Fruit fly (Drosophila melanogaster) whole organism, embryonic: ENCODE measurements around the gene ArfGAP1.

ENCODE experiments used
- Asciz ChIP-seq: fragments of 200-800 bp; sonication (Bioruptor generic); optimal IDR thresholded peaks from 2 replicates; lab custom pipeline; 2017; ENCODE audit warnings: missing biosample characterization, mild to moderate bottlenecking, missing genetic modification characterization, missing genetic modification reagents
- CG10274 ChIP-seq: fragments of 200-800 bp; sonication (Bioruptor generic); optimal IDR thresholded peaks from 3 replicates; lab custom pipeline; 2017; ENCODE audit warnings: missing biosample characterization, mild to moderate bottlenecking, missing genetic modification characterization
- CG10431 ChIP-seq: fragments of 200-800 bp; sonication (Bioruptor generic); optimal IDR thresholded peaks from 3 replicates; lab custom pipeline; 2018; ENCODE audit warnings: missing biosample characterization, mild to moderate bottlenecking, missing genetic modification characterization
- CG11398 ChIP-seq: fragments of 200-800 bp; sonication (Bioruptor generic); optimal IDR thresholded peaks from 2 replicates; lab custom pipeline; 2016; ENCODE audit warnings: missing biosample characterization, missing genetic modification characterization
- CG11456 ChIP-seq: fragments of 200-800 bp; sonication (Bioruptor generic); IDR thresholded peaks from 3 replicates; pipeline ENCODE4 v1.3.6; 2022; ENCODE audit warnings: missing biosample characterization, missing genetic modification characterization
- CG12071 ChIP-seq: fragments of 200-800 bp; sonication (Bioruptor generic); optimal IDR thresholded peaks from 3 replicates; lab custom pipeline; 2018; ENCODE audit warnings: missing biosample characterization, mild to moderate bottlenecking, missing genetic modification characterization
- CG12744 ChIP-seq: fragments of 200-800 bp; sonication (Bioruptor generic); optimal IDR thresholded peaks from 2 replicates; lab custom pipeline; 2016; ENCODE audit warnings: missing biosample characterization, missing genetic modification characterization
- CG13624 ChIP-seq: fragments of 200-800 bp; sonication (Bioruptor generic); optimal IDR thresholded peaks from 2 replicates; lab custom pipeline; 2016; ENCODE audit warnings: missing biosample characterization, missing genetic modification characterization
- CG13894 ChIP-seq: fragments of 200-800 bp; sonication (Bioruptor generic); optimal IDR thresholded peaks from 3 replicates; lab custom pipeline; 2018; ENCODE audit warnings: missing biosample characterization, mild to moderate bottlenecking, missing genetic modification characterization, moderate library complexity
- CG15601 ChIP-seq: fragments of 200-800 bp; sonication (Bioruptor generic); optimal IDR thresholded peaks from 3 replicates; lab custom pipeline; 2019; ENCODE audit warnings: missing biosample characterization, mild to moderate bottlenecking, missing genetic modification characterization, moderate library complexity
- CG16813 ChIP-seq: fragments of 200-800 bp; sonication (Bioruptor generic); IDR thresholded peaks from 3 replicates; pipeline ENCODE4 v1.3.6; 2022; ENCODE audit warnings: missing biosample characterization, missing genetic modification characterization; ENCODE audit not compliant: partially characterized antibody
- CG17186 ChIP-seq: fragments of 200-800 bp; sonication (Bioruptor generic); optimal IDR thresholded peaks from 3 replicates; lab custom pipeline; 2017; ENCODE audit warnings: missing biosample characterization, missing genetic modification reagents, missing genetic modification characterization
- CG17328 ChIP-seq: fragments of 200-800 bp; sonication (Bioruptor generic); IDR thresholded peaks from 2 replicates; pipeline ENCODE4 v1.3.6; 2022; ENCODE audit warnings: missing biosample characterization, missing genetic modification characterization
- CG1792 ChIP-seq: fragments of 200-800 bp; sonication (Bioruptor generic); optimal IDR thresholded peaks from 2 replicates; lab custom pipeline; 2016; ENCODE audit warnings: missing biosample characterization, missing genetic modification characterization
- CG2875 ChIP-seq: fragments of 200-800 bp; sonication (Bioruptor generic); optimal IDR thresholded peaks from 2 replicates; lab custom pipeline; 2017; ENCODE audit warnings: missing biosample characterization, mild to moderate bottlenecking, missing genetic modification characterization, missing genetic modification reagents
- CG31224 ChIP-seq: fragments of 200-800 bp; sonication (Bioruptor generic); IDR thresholded peaks from 2 replicates; pipeline ENCODE4 v1.3.6; 2022; ENCODE audit warnings: missing biosample characterization, missing genetic modification characterization
- CG4617 ChIP-seq: fragments of 200-800 bp; sonication (Bioruptor generic); optimal IDR thresholded peaks from 3 replicates; lab custom pipeline; 2016; ENCODE audit warnings: missing biosample characterization, missing genetic modification characterization, borderline replicate concordance
- CG6272 ChIP-seq: fragments of 200-800 bp; sonication (Bioruptor generic); IDR thresholded peaks from 2 replicates; pipeline ENCODE4 v1.3.6; 2022; ENCODE audit warnings: missing biosample characterization, missing genetic modification characterization
- CG6654 ChIP-seq: fragments of 200-800 bp; sonication (Bioruptor generic); optimal IDR thresholded peaks from 2 replicates; lab custom pipeline; 2017; ENCODE audit warnings: missing biosample characterization, mild to moderate bottlenecking, missing genetic modification characterization
- CG6791 ChIP-seq: fragments of 200-800 bp; sonication (Bioruptor generic); IDR thresholded peaks from 3 replicates; pipeline ENCODE4 v1.3.6; 2022; ENCODE audit warnings: missing biosample characterization, missing genetic modification characterization; ENCODE audit not compliant: partially characterized antibody
- CG7556 ChIP-seq: fragments of 200-800 bp; sonication (Bioruptor generic); optimal IDR thresholded peaks from 2 replicates; lab custom pipeline; 2017; ENCODE audit warnings: missing biosample characterization, mild to moderate bottlenecking, missing genetic modification characterization
- CG8089 ChIP-seq: fragments of 200-800 bp; sonication (Bioruptor generic); optimal IDR thresholded peaks from 3 replicates; lab custom pipeline; 2016; ENCODE audit warnings: missing biosample characterization, missing genetic modification characterization
- CG8359 ChIP-seq: fragments of 200-800 bp; sonication (Bioruptor generic); optimal IDR thresholded peaks from 2 replicates; lab custom pipeline; 2017; ENCODE audit warnings: missing biosample characterization, mild to moderate bottlenecking, missing genetic modification characterization, borderline replicate concordance
- D19B ChIP-seq: fragments of 200-800 bp; sonication (Bioruptor generic); optimal IDR thresholded peaks from 2 replicates; lab custom pipeline; 2017; ENCODE audit warnings: missing biosample characterization, mild to moderate bottlenecking, missing genetic modification characterization
- Dip2 ChIP-seq: fragments of 200-800 bp; sonication (Bioruptor generic); IDR thresholded peaks from 2 replicates; pipeline ENCODE4 v1.3.6; 2022; ENCODE audit warnings: missing biosample characterization, missing genetic modification characterization
- Drgx ChIP-seq: fragments of 200-800 bp; sonication (Bioruptor generic); IDR thresholded peaks from 2 replicates; pipeline ENCODE4 v1.3.6; 2022; ENCODE audit warnings: missing biosample characterization, missing genetic modification characterization
- Elba2 ChIP-seq: fragments of 200-800 bp; sonication (Bioruptor generic); optimal IDR thresholded peaks from 3 replicates; lab custom pipeline; 2016; ENCODE audit warnings: missing biosample characterization, missing genetic modification characterization
- Jarid2 ChIP-seq: fragments of 200-800 bp; sonication (Bioruptor generic); optimal IDR thresholded peaks from 3 replicates; lab custom pipeline; 2017; ENCODE audit warnings: mild to moderate bottlenecking, missing biosample characterization, missing genetic modification reagents, missing genetic modification characterization
- Scr ChIP-seq: fragments of 200-800 bp; sonication (Bioruptor generic); IDR thresholded peaks from 2 replicates; pipeline ENCODE4 v1.3.6; 2022; ENCODE audit warnings: missing biosample characterization, missing genetic modification characterization; ENCODE audit not compliant: partially characterized antibody
- Sry-β ChIP-seq: fragments of 200-800 bp; sonication (Bioruptor generic); optimal IDR thresholded peaks from 2 replicates; lab custom pipeline; 2018; ENCODE audit warnings: missing biosample characterization, mild to moderate bottlenecking, missing genetic modification characterization, moderate library complexity
- amos ChIP-seq: fragments of 200-800 bp; sonication (Bioruptor generic); IDR thresholded peaks from 2 replicates; pipeline ENCODE4 v1.3.6; 2022; ENCODE audit warnings: missing biosample characterization, missing genetic modification characterization; ENCODE audit not compliant: partially characterized antibody
- aop ChIP-seq: fragments of 200-800 bp; sonication (Bioruptor generic); IDR thresholded peaks from 2 replicates; pipeline ENCODE4 v1.3.6; 2022; ENCODE audit warnings: missing biosample characterization, missing genetic modification characterization
- bab2 ChIP-seq: fragments of 200-800 bp; sonication (Bioruptor generic); optimal IDR thresholded peaks from 2 replicates; lab custom pipeline; 2016; ENCODE audit warnings: missing biosample characterization, missing genetic modification characterization
- btn ChIP-seq: fragments of 200-800 bp; sonication (Bioruptor generic); optimal IDR thresholded peaks from 2 replicates; lab custom pipeline; 2016; ENCODE audit warnings: missing biosample characterization, missing genetic modification characterization
- ci ChIP-seq: fragments of 200-800 bp; sonication (Bioruptor generic); IDR thresholded peaks from 3 replicates; pipeline ENCODE4 v1.3.6; 2022; ENCODE audit warnings: missing biosample characterization, missing genetic modification characterization
- corto ChIP-seq: fragments of 200-800 bp; sonication (Bioruptor generic); optimal IDR thresholded peaks from 2 replicates; lab custom pipeline; 2016; ENCODE audit warnings: missing biosample characterization, mild to moderate bottlenecking, missing genetic modification characterization, moderate library complexity
- emc ChIP-seq: fragments of 200-800 bp; sonication (Bioruptor generic); optimal IDR thresholded peaks from 2 replicates; lab custom pipeline; 2016; ENCODE audit warnings: missing biosample characterization, missing genetic modification characterization
- gcm2 ChIP-seq: fragments of 200-800 bp; sonication (Bioruptor generic); optimal IDR thresholded peaks from 2 replicates; lab custom pipeline; 2016; ENCODE audit warnings: missing biosample characterization, missing genetic modification characterization
- gem ChIP-seq: fragments of 200-800 bp; sonication (Bioruptor generic); optimal IDR thresholded peaks from 2 replicates; lab custom pipeline; 2019; ENCODE audit warnings: missing biosample characterization, mild to moderate bottlenecking, missing genetic modification characterization, moderate library complexity
- gfzf ChIP-seq: fragments of 200-800 bp; sonication (Bioruptor generic); optimal IDR thresholded peaks from 2 replicates; lab custom pipeline; 2016; ENCODE audit warnings: missing biosample characterization, mild to moderate bottlenecking, missing genetic modification characterization, moderate library complexity
- inv ChIP-seq: fragments of 200-800 bp; sonication (Bioruptor generic); IDR thresholded peaks from 2 replicates; pipeline ENCODE4 v1.3.6; 2022; ENCODE audit warnings: missing biosample characterization, missing genetic modification characterization; ENCODE audit not compliant: partially characterized antibody
- jumu ChIP-seq: fragments of 200-800 bp; sonication (Bioruptor generic); optimal IDR thresholded peaks from 3 replicates; lab custom pipeline; 2016; ENCODE audit warnings: missing biosample characterization, missing genetic modification characterization
- ken ChIP-seq: fragments of 200-800 bp; sonication (Bioruptor generic); IDR thresholded peaks from 3 replicates; pipeline ENCODE4 v1.3.6; 2022; ENCODE audit warnings: missing biosample characterization, missing genetic modification characterization
- lov ChIP-seq, 2 experiments: fragments of 200-800 bp in 1 of 2; fragments of >200 bp in 1 of 2; sonication (Bioruptor generic) in 1 of 2; IDR thresholded peaks in 1 of 2; optimal IDR thresholded peaks in 1 of 2; 2 replicates in 1 of 2; 3 replicates in 1 of 2; pipeline versions ENCODE4 v1.3.6 to Lab custom; 2017 to 2022; ENCODE audit warnings: missing biosample characterization in 1 of 2, missing genetic modification characterization in 1 of 2
- mld ChIP-seq: fragments of 200-800 bp; sonication (Bioruptor generic); IDR thresholded peaks from 3 replicates; pipeline ENCODE4 v1.3.6; 2022; ENCODE audit warnings: missing biosample characterization, missing genetic modification characterization; ENCODE audit not compliant: partially characterized antibody
- ro ChIP-seq: fragments of 200-800 bp; sonication (Bioruptor generic); IDR thresholded peaks from 2 replicates; pipeline ENCODE4 v1.3.6; 2022; ENCODE audit warnings: missing biosample characterization, missing genetic modification characterization
- sc ChIP-seq, 3 experiments: fragments of >200 bp in 2 of 3; fragments of 200-800 bp in 1 of 3; sonication (Bioruptor generic) in 1 of 3; optimal IDR thresholded peaks; 2 replicates in 2 of 3; 3 replicates in 1 of 3; lab custom pipeline; 2017; ENCODE audit warnings: mild to moderate bottlenecking in 1 of 3, missing biosample characterization in 1 of 3, missing genetic modification characterization in 1 of 3, missing genetic modification reagents in 1 of 3
- usp ChIP-seq: fragments of >200 bp; optimal IDR thresholded peaks from 2 replicates; lab custom pipeline; 2017; ENCODE audit warnings: missing biosample characterization, missing genetic modification characterization

The ArfGAP1 gene

DNA sequence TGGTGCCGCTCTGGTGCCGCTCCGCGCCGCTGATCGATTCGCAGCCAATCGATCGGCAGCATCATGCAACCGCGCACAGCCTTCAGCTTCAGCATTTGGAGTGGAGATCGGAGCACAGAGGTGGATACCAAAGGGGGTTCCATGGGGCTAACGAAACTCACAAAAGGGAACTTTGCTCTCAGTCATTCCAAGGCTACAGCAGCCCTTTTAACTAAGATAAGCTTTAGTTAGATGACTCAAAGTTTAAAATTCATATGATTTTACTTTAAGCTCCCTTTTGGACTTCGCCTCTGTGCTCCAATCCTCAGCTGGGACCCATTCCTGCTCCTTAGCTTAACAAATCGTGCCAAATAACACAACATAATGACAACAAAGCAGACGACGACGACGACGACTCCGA lies 3.1 kb upstream of the ArfGAP1 start:
- TF ChIP-seq CG11456 (GFP tag; lab: Robert Waterston, UW) (no peak), corto (GFP tag; lab: Kevin White, UChicago) (no peak), gem (tag; lab: Kevin White, UChicago) (no peak), CG2875 (no peak), gfzf (GFP tag; lab: Kevin White, UChicago) (no peak), Drgx (GFP tag; lab: Robert Waterston, UW) (no peak), btn (GFP tag; lab: Kevin White, UChicago) (no peak), CG13624 (GFP tag; lab: Kevin White, UChicago) (no peak), Elba2 (GFP tag; lab: Kevin White, UChicago) (no peak), Dip2 (no peak), inv (GFP tag; lab: Robert Waterston, UW) (no peak), CG11398 (GFP tag; lab: Kevin White, UChicago) (no peak), CG13894 (tag; lab: Kevin White, UChicago) (no peak), CG17328 (no peak), CG6654 (GFP tag; lab: Kevin White, UChicago) (no peak), D19B (no peak), CG1792 (no peak), sc (optimal IDR thresholded peaks at IDR 0.05; lab: Kevin White, UChicago) (no peak), sc (GFP tag; optimal IDR thresholded peaks at IDR 0.05; lab: Kevin White, UChicago) (no peak), ro (GFP tag; lab: Robert Waterston, UW) (no peak), mld (GFP tag; lab: Robert Waterston, UW) (no peak)

DNA sequence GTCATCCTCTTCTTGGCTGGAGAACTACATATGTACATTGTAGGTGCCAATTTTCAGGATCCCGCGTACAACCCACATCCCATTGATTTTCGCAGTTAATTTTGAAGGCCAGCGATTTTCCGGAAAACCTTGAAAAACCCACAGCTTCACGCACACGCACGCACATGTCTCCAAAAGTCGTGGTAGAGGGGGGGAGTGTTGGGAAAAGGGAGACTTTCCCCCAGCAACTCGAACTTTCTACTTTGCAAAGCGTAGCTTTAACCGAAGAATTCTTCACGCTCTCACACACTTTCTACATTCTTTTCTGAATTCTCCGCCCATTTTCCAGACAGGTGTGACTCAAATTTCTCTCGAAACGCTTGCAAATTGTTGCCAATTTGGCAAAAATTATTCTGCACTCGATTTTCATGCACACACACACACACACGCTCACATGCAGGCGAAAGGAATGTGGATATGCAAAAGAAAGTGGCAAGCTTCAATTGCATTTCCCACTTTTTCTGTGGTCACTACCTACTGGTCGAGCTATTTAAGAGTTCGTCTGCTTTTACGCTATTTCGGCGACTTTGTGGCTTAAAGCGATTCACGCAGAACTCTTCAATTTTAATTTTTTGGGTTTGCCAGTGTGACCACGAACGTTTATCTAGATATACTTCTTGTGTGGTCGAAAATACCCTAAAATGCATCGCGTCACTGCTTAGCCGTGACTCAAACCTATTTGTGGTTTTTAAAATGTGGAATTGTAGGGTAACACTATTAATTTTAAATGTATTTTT lies 3.0 kb downstream of the ArfGAP1 start, which contains the start of gene SCaMC:
TSS of gene SCaMC (minus strand) at position 654 of the 776 bp plus-strand sequence.
- TF ChIP-seq gcm2 (GFP tag; lab: Kevin White, UChicago) (no peak), aop (GFP tag; lab: Robert Waterston, UW) (no peak), CG12744 (no peak), gfzf (GFP tag; lab: Kevin White, UChicago) (peak; percentile 99), Jarid2 (GFP tag; lab: Kevin White, UChicago) (peak; percentile 31), lov (optimal IDR thresholded peaks at IDR 0.05; lab: Kevin White, UChicago) (no peak), lov (GFP tag; IDR thresholded peaks at IDR 0.05; lab: Robert Waterston, UW) (no peak), emc (GFP tag; lab: Kevin White, UChicago) (no peak), CG8089 (GFP tag; lab: Kevin White, UChicago) (no peak), ci (GFP tag; lab: Robert Waterston, UW) (peak; percentile 71; the same call in 2 of the 3 replicates), CG8359 (GFP tag; lab: Kevin White, UChicago) (no peak), usp (GFP tag; lab: Kevin White, UChicago) (no peak), CG31224 (GFP tag; lab: Robert Waterston, UW) (no peak), CG7556 (GFP tag; lab: Kevin White, UChicago) (no peak), ken (GFP tag; lab: Robert Waterston, UW) (no peak), Sry-β (GFP tag; lab: Kevin White, UChicago) (no peak), CG16813 (no peak), CG15601 (tag; lab: Kevin White, UChicago) (peak; percentile 61), CG10274 (GFP tag; lab: Kevin White, UChicago) (no peak), Asciz (peak; percentile 29), CG6272 (GFP tag; lab: Robert Waterston, UW) (no peak), amos (peak; percentile 24; the same call in 1 of the 2 replicates), CG10431 (GFP tag; lab: Kevin White, UChicago) (no peak), Scr (GFP tag; lab: Robert Waterston, UW) (no peak), CG12071 (GFP tag; lab: Kevin White, UChicago) (no peak), bab2 (GFP tag; lab: Kevin White, UChicago) (no peak), CG17186 (GFP tag; lab: Kevin White, UChicago) (peak; percentile 56), jumu (GFP tag; lab: Kevin White, UChicago) (no peak), CG6791 (GFP tag; lab: Robert Waterston, UW) (no peak), CG4617 (GFP tag; lab: Kevin White, UChicago) (peak; percentile 94)
